Fruit fly (Drosophila melanogaster) whole organism, prepupa: ENCODE results near the gene CG6607.
A peak's percentile ranks its signal among the peaks of the same experiment; 100 is the strongest.

Experiments used
- CG10669 ChIP-seq: fragments of 200-800 bp; sonication (Bioruptor generic); optimal IDR thresholded peaks from 3 replicates; lab custom pipeline; 2018; ENCODE audit warnings: missing biosample characterization, mild to moderate bottlenecking, missing genetic modification characterization, moderate library complexity
- CG16779 ChIP-seq: fragments of 200-800 bp; sonication (Bioruptor generic); optimal IDR thresholded peaks from 3 replicates; lab custom pipeline; 2017; ENCODE audit warnings: missing biosample characterization, mild to moderate bottlenecking, missing genetic modification characterization
- CG32006 ChIP-seq: fragments of 200-800 bp; sonication (Bioruptor generic); optimal IDR thresholded peaks from 3 replicates; lab custom pipeline; 2017; ENCODE audit warnings: missing biosample characterization, mild to moderate bottlenecking, missing genetic modification characterization
- CG6854 ChIP-seq: fragments of 200-800 bp; sonication (Bioruptor generic); optimal IDR thresholded peaks from 2 replicates; lab custom pipeline; 2017; ENCODE audit warnings: missing biosample characterization, mild to moderate bottlenecking, missing genetic modification characterization
- CG8119 ChIP-seq: fragments of 200-800 bp; sonication (Bioruptor generic); IDR thresholded peaks from 3 replicates; pipeline ENCODE4 v1.3.6; 2022; ENCODE audit warnings: missing biosample characterization, missing genetic modification characterization
- CG8319 ChIP-seq: fragments of 200-800 bp; sonication (Bioruptor generic); optimal IDR thresholded peaks from 3 replicates; lab custom pipeline; 2016; ENCODE audit warnings: missing biosample characterization, missing genetic modification characterization
- Gug ChIP-seq: fragments of 200-800 bp; sonication (Bioruptor generic); IDR thresholded peaks from 2 replicates; pipeline ENCODE4 v1.3.6; 2022; ENCODE audit warnings: missing biosample characterization, missing genetic modification characterization
- Hr39 ChIP-seq: fragments of 200-800 bp; sonication (Bioruptor generic); optimal IDR thresholded peaks from 2 replicates; lab custom pipeline; 2016; ENCODE audit warnings: missing biosample characterization, missing genetic modification characterization
- Hr4 ChIP-seq: fragments of 200-800 bp; sonication (Bioruptor generic); optimal IDR thresholded peaks from 3 replicates; lab custom pipeline; 2016; ENCODE audit warnings: missing biosample characterization, missing genetic modification characterization
- achi ChIP-seq: fragments of 200-800 bp; sonication (Bioruptor generic); optimal IDR thresholded peaks from 3 replicates; lab custom pipeline; 2016; ENCODE audit warnings: missing biosample characterization, missing genetic modification characterization

DNA sequence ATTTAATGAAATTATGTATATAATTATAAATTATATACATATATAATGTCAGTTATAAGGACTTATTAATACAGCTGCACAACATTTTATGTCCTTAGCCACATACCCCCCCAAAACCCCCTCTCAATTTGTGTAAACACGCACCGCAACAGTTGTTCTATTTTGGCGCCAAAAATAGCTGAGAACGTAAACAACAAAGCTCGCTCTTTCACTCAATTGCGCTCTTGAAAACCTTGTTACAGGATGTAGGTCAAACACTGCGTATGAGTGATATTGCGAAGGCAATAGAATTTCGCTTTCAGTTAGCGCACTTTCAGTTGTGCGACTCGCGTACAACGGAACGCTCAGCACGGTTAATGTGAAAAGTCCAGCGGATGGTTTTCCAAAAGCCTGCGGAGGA is 16.5 kb downstream of the CG6607 start, which contains the start of gene Esyt2:
- TF ChIP-seq CG32006 (peak; percentile 14), Hr4 (GFP tag; lab: Kevin White, UChicago) (no peak), achi (GFP tag; lab: Kevin White, UChicago) (no peak), CG10669 (GFP tag; lab: Kevin White, UChicago) (no peak), CG6854 (GFP tag; lab: Kevin White, UChicago) (no peak), Gug (GFP tag; lab: Robert Waterston, UW) (0 out of 2 replicates have a peak, but pooled peaks have one; percentile 49), CG16779 (tag; lab: Kevin White, UChicago) (no peak), Hr39 (no peak), CG8119 (GFP tag; lab: Robert Waterston, UW) (no peak), CG8319 (GFP tag; lab: Kevin White, UChicago) (no peak)
